Fruit fly (Drosophila melanogaster): ENCODE results near the gene CG31111.

CG31111 gene

DNA sequence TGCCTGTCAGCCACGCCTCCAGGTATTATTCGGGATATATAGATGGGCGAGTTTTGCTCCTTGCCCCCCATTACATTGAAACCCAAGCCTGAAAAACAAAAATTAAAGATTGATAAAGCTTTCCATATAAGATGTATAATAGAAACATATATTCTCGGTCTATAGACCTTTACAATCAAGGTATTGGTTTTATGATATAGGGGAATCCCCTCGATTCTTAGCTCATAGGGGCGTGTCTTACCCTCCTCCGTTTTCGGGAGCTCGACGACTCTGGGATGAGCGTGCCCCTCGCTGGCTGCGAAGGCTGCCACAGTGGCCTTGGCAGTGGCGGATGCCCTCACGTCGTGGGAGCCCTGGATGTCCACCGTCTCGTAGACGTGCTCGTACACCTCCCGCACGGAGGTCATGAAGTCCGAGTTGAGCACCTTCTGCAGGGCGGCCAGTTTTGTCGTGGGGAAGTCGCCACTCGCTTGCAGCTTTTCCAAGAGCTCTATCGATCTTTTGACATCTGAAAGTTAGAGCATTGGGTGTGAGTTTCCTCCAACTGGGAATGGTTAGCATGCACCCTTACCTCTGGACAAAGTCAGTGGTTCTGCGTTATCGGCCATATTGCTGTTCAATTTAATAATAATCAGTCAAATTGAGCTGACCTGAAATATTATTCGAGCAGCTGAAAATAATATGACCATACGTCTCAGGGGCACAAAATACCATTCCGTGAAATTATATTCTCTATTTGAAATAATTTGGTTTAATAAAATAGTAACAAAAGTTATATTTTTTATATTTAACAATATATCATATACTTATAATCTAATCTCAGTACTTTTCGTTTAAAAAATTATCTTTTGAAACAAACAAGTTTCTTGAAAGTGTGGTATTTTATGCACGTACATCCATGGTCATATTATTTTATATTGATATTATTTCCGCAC lies 9.2 kb upstream of the CG31111 start, which contains the start of the genes veli and PQBP1 (continued):
- TF ChIP-seq CG9215 (GFP tag; IDR thresholded peaks at IDR 0.05) (no peak), CG2889 (GFP tag; IDR thresholded peaks at IDR 0.05) (no peak), CG31441 (GFP tag; IDR thresholded peaks at IDR 0.05) (no peak), crol (GFP tag; IDR thresholded peaks at IDR 0.05) (no peak), pnt (GFP tag; optimal IDR thresholded peaks at IDR 0.05) (no peak), CG1647 (GFP tag; optimal IDR thresholded peaks at IDR 0.05) (no peak), luna (GFP tag; optimal IDR thresholded peaks at IDR 0.05) (no peak), amos (GFP tag; IDR thresholded peaks at IDR 0.05; ENCODE audit: partially characterized antibody) (0 out of 2 replicates have a peak, but pooled peaks have one; percentile 18), CG13287 (GFP tag; IDR thresholded peaks at IDR 0.05; ENCODE audit: partially characterized antibody) (peak; percentile 30; the same call in 1 of the 2 replicates), croc (GFP tag; conservative IDR thresholded peaks at IDR 0.05) (no peak), CG2202 (tag; optimal IDR thresholded peaks at IDR 0.05) (no peak), CG3281 (GFP tag; optimal IDR thresholded peaks at IDR 0.05) (no peak), CG33213 (GFP tag; optimal IDR thresholded peaks at IDR 0.05) (no peak), Blimp-1 (GFP tag; optimal IDR thresholded peaks at IDR 0.05) (no peak), CG14710 (tag; optimal IDR thresholded peaks at IDR 0.05) (peak; percentile 50), ttk (GFP tag; IDR thresholded peaks at IDR 0.05) (no peak), CG9797 (GFP tag; optimal IDR thresholded peaks at IDR 0.05) (peak; percentile 51), CG7963 (GFP tag; IDR thresholded peaks at IDR 0.05; ENCODE audit: partially characterized antibody) (no peak), MBD-R2 (GFP tag; IDR thresholded peaks at IDR 0.05) (peak; percentile 41), Mes4 (GFP tag; optimal IDR thresholded peaks at IDR 0.05) (no peak), Ptx1 (GFP tag; IDR thresholded peaks at IDR 0.05) (no peak), Dll (GFP tag; IDR thresholded peaks at IDR 0.05; ENCODE audit: partially characterized antibody) (peak; percentile 33; the same call in 2 of the 4 replicates), H2.0 (GFP tag; IDR thresholded peaks at IDR 0.05) (no peak), CG30020 (tag; optimal IDR thresholded peaks at IDR 0.05) (peak; percentile 50), zen (tag; optimal IDR thresholded peaks at IDR 0.05) (no peak), mld (GFP tag; IDR thresholded peaks at IDR 0.05; ENCODE audit: partially characterized antibody) (peak; percentile 12; the same call in 1 of the 3 replicates), Ets97D (GFP tag; optimal IDR thresholded peaks at IDR 0.05) (no peak), stwl (tag; optimal IDR thresholded peaks at IDR 0.05) (peak; percentile 36), onecut (GFP tag; IDR thresholded peaks at IDR 0.05) (peak; percentile 61), knrl (GFP tag; IDR thresholded peaks at IDR 0.05; ENCODE audit: partially characterized antibody) (no peak), btn (GFP tag; optimal IDR thresholded peaks at IDR 0.05) (no peak), NfI (GFP tag; optimal IDR thresholded peaks at IDR 0.05) (no peak), rib (GFP tag; IDR thresholded peaks at IDR 0.05) (no peak), CG15514 (GFP tag; optimal IDR thresholded peaks at IDR 0.05) (no peak), pzg (GFP tag; optimal IDR thresholded peaks at IDR 0.05) (peak; percentile 20), YL-1 (GFP tag; optimal IDR thresholded peaks at IDR 0.05) (peak; percentile 12), Hr78 (GFP tag; optimal IDR thresholded peaks at IDR 0.05) (no peak), CG5245 (GFP tag; optimal IDR thresholded peaks at IDR 0.05) (no peak), row (GFP tag; IDR thresholded peaks at IDR 0.05) (peak; percentile 73), phol (tag; optimal IDR thresholded peaks at IDR 0.05) (peak; percentile 3)
